Fruit fly (Drosophila melanogaster): ENCODE results near the gene CG8260.

The CG8260 gene

dm6 chrX:15709984-15710750, 46.0 kb upstream of the CG8260 start, which contains the start of the genes CG9281 and CG15601 (continued):
- no peak for TF ChIP-seq pan (optimal IDR thresholded peaks at IDR 0.05)
- no peak for TF ChIP-seq pan (GFP tag; optimal IDR thresholded peaks at IDR 0.05 in 1 of 2, IDR thresholded peaks at IDR 0.05 in 1 of 2)
- no peak for TF ChIP-seq CG9609 (GFP tag; optimal IDR thresholded peaks at IDR 0.05)
- TF ChIP-seq slou (GFP tag; optimal IDR thresholded peaks at IDR 0.05): no peak
- no peak for TF ChIP-seq tio (GFP tag; optimal IDR thresholded peaks at IDR 0.05)
- no peak for TF ChIP-seq CG9215 (GFP tag; IDR thresholded peaks at IDR 0.05)
- no peak for TF ChIP-seq slp2 (GFP tag; optimal IDR thresholded peaks at IDR 0.05)
- no peak for TF ChIP-seq crc (GFP tag; optimal IDR thresholded peaks at IDR 0.05)
- no peak for TF ChIP-seq Nf-YA (GFP tag; IDR thresholded peaks at IDR 0.05)
- TF ChIP-seq inv (GFP tag; IDR thresholded peaks at IDR 0.05; ENCODE audit: partially characterized antibody): no peak
- TF ChIP-seq CG8290 (GFP tag; optimal IDR thresholded peaks at IDR 0.05): no peak
- TF ChIP-seq CG8290 (tag; optimal IDR thresholded peaks at IDR 0.05): peak in 1 of 2 experiments; percentile 59
- TF ChIP-seq NK7.1 (GFP tag; optimal IDR thresholded peaks at IDR 0.05): no peak
- TF ChIP-seq cg (GFP tag; optimal IDR thresholded peaks at IDR 0.05): peak; percentile 93
- TF ChIP-seq zen (tag; optimal IDR thresholded peaks at IDR 0.05): no peak
- no peak for TF ChIP-seq aop (GFP tag; IDR thresholded peaks at IDR 0.05)
- no peak for TF ChIP-seq CoRest (tag; optimal IDR thresholded peaks at IDR 0.05)
- no peak for TF ChIP-seq ranshi (GFP tag; IDR thresholded peaks at IDR 0.05)
- TF ChIP-seq Elba2 (GFP tag; optimal IDR thresholded peaks at IDR 0.05): no peak
- no peak for TF ChIP-seq gcm2 (GFP tag; optimal IDR thresholded peaks at IDR 0.05)
- TF ChIP-seq CG8765 (GFP tag; IDR thresholded peaks at IDR 0.05): no peak
- no peak for TF ChIP-seq CG3163 (GFP tag; optimal IDR thresholded peaks at IDR 0.05)
- no peak for TF ChIP-seq Dip3 (GFP tag; optimal IDR thresholded peaks at IDR 0.05)
- TF ChIP-seq CG4360 (GFP tag; IDR thresholded peaks at IDR 0.05): no peak
- TF ChIP-seq hkb (optimal IDR thresholded peaks at IDR 0.05): no peak
- TF ChIP-seq hkb (GFP tag; IDR thresholded peaks at IDR 0.05): no peak
- no peak for TF ChIP-seq CG30403 (GFP tag; optimal IDR thresholded peaks at IDR 0.05)
- TF ChIP-seq nau (GFP tag; optimal IDR thresholded peaks at IDR 0.05): no peak
- TF ChIP-seq CG10366 (GFP tag; IDR thresholded peaks at IDR 0.05): no peak
- peak; percentile 60 for TF ChIP-seq CG6765 (GFP tag; optimal IDR thresholded peaks at IDR 0.05)
- TF ChIP-seq CG17912 (GFP tag; optimal IDR thresholded peaks at IDR 0.05): no peak
- no peak for TF ChIP-seq CG11247 (GFP tag; IDR thresholded peaks at IDR 0.05)
- TF ChIP-seq esg (GFP tag; conservative IDR thresholded peaks at IDR 0.05): no peak
- no peak for TF ChIP-seq ap (GFP tag; IDR thresholded peaks at IDR 0.05)
- no peak for TF ChIP-seq Drgx (GFP tag; IDR thresholded peaks at IDR 0.05)
- no peak for TF ChIP-seq Sox102F (GFP tag; optimal IDR thresholded peaks at IDR 0.05)
- TF ChIP-seq chn (GFP tag; optimal IDR thresholded peaks at IDR 0.05): no peak
- no peak for TF ChIP-seq z (GFP tag; IDR thresholded peaks at IDR 0.05)
- no peak for TF ChIP-seq grn (GFP tag; optimal IDR thresholded peaks at IDR 0.05)
- peak; percentile 25 for TF ChIP-seq Meics (GFP tag; optimal IDR thresholded peaks at IDR 0.05)
- no peak for TF ChIP-seq peb (GFP tag; IDR thresholded peaks at IDR 0.05)
- no peak for TF ChIP-seq CG2202 (tag; optimal IDR thresholded peaks at IDR 0.05)
- TF ChIP-seq hth (optimal IDR thresholded peaks at IDR 0.05): no peak
- no peak for TF ChIP-seq Dad (GFP tag; optimal IDR thresholded peaks at IDR 0.05)
- TF ChIP-seq crp (GFP tag; optimal IDR thresholded peaks at IDR 0.05): peak in 1 of 2 experiments; percentile 39
- no peak for TF ChIP-seq HLH54F (GFP tag; optimal IDR thresholded peaks at IDR 0.05)
- no peak for TF ChIP-seq CG33557 (GFP tag; optimal IDR thresholded peaks at IDR 0.05)
- no peak for TF ChIP-seq cad (GFP tag; optimal IDR thresholded peaks at IDR 0.05)
- TF ChIP-seq Atf6 (GFP tag; IDR thresholded peaks at IDR 0.05): no peak; the same call in 1 of the 2 replicates
- TF ChIP-seq CG4820 (GFP tag; optimal IDR thresholded peaks at IDR 0.05): no peak
- TF ChIP-seq Fer1 (GFP tag; optimal IDR thresholded peaks at IDR 0.05): no peak
- no peak for TF ChIP-seq Jarid2 (GFP tag; optimal IDR thresholded peaks at IDR 0.05)
- no peak for TF ChIP-seq so (GFP tag; IDR thresholded peaks at IDR 0.05)
